Worm (Caenorhabditis elegans) whole organism, young adult: ENCODE measurements around the gene B0024.4.

Experiments
- B0261.1 ChIP-seq: sonication (generic microtip); optimal IDR thresholded peaks from 2 replicates; lab custom pipeline; 2016; ENCODE audit warnings: mild to moderate bottlenecking, missing genetic modification characterization, moderate library complexity, missing compliant biosample characterization
- B0336.3 ChIP-seq: fragments of 200-800 bp; sonication (Bioruptor generic); IDR thresholded peaks from 2 replicates; pipeline ENCODE4 v1.3.6; 2022; ENCODE audit warnings: missing genetic modification characterization, missing compliant biosample characterization
- C06A6.2 ChIP-seq: fragments of 200-800 bp; sonication (Bioruptor generic); conservative IDR thresholded peaks from 2 replicates; pipeline ENCODE4 v1.3.6; 2022; ENCODE audit warnings: missing genetic modification characterization, missing compliant biosample characterization
- C17E4.6 ChIP-seq: fragments of 200-800 bp; sonication (Bioruptor generic); IDR thresholded peaks from 2 replicates; pipeline ENCODE4 v1.3.6; 2022; ENCODE audit warnings: missing genetic modification reagents, missing genetic modification characterization, missing compliant biosample characterization
- D2030.7 ChIP-seq: fragments of 200-800 bp; sonication (Bioruptor generic); IDR thresholded peaks from 2 replicates; pipeline ENCODE4 v1.3.6; 2022; ENCODE audit warnings: missing genetic modification reagents, missing genetic modification characterization, missing compliant biosample characterization
- F39B2.1 ChIP-seq: fragments of 200-800 bp; sonication (Bioruptor generic); IDR thresholded peaks from 2 replicates; pipeline ENCODE4 v1.3.6; 2022; ENCODE audit warnings: missing genetic modification reagents, missing genetic modification characterization, missing compliant biosample characterization
- K11D2.4 ChIP-seq: fragments of 200-800 bp; sonication (Bioruptor generic); IDR thresholded peaks from 2 replicates; pipeline ENCODE4 v1.3.6; 2022; ENCODE audit warnings: missing genetic modification reagents, missing genetic modification characterization, missing compliant biosample characterization
- K12H6.12 ChIP-seq: fragments of 200-800 bp; sonication (Bioruptor generic); optimal IDR thresholded peaks from 2 replicates; lab custom pipeline; 2018; ENCODE audit warnings: mild to moderate bottlenecking, missing genetic modification characterization, missing compliant biosample characterization
- Y53F4B.3 ChIP-seq: fragments of 200-800 bp; sonication (Bioruptor generic); IDR thresholded peaks from 2 replicates; pipeline ENCODE4 v1.3.6; 2022; ENCODE audit warnings: missing genetic modification reagents, missing genetic modification characterization, missing compliant biosample characterization
- Y67H2A.10 ChIP-seq: fragments of 200-800 bp; sonication (Bioruptor generic); conservative IDR thresholded peaks from 2 replicates; pipeline ENCODE4 v1.3.6; 2022; ENCODE audit warnings: missing genetic modification reagents, missing genetic modification characterization, missing compliant biosample characterization
- ZK185.1 ChIP-seq: sonication (generic microtip); optimal IDR thresholded peaks from 2 replicates; lab custom pipeline; 2016; ENCODE audit warnings: mild to moderate bottlenecking, missing genetic modification characterization, missing compliant biosample characterization; ENCODE audit not compliant: poor library complexity, severe bottlenecking
- aptf-3 ChIP-seq: fragments of 200-800 bp; sonication (Bioruptor generic); IDR thresholded peaks from 2 replicates; pipeline ENCODE4 v1.3.6; 2022; ENCODE audit warnings: missing genetic modification characterization, missing compliant biosample characterization
- atf-7 ChIP-seq: sonication (generic microtip); optimal IDR thresholded peaks from 2 replicates; lab custom pipeline; 2017; ENCODE audit warnings: mild to moderate bottlenecking, missing genetic modification characterization, missing compliant biosample characterization
- attf-6 ChIP-seq: fragments of 200-800 bp; sonication (Bioruptor generic); IDR thresholded peaks from 2 replicates; pipeline ENCODE4 v1.3.6; 2022; ENCODE audit warnings: missing genetic modification reagents, missing genetic modification characterization, missing compliant biosample characterization
- cebp-1 ChIP-seq, 2 experiments: fragments of 200-800 bp in 1 of 2; sonication (Bioruptor generic) in 1 of 2; sonication (generic microtip) in 1 of 2; IDR thresholded peaks in 1 of 2; optimal IDR thresholded peaks in 1 of 2; 2 replicates each; pipeline versions ENCODE4 v1.3.6 to Lab custom; 2017 to 2022; ENCODE audit warnings: missing compliant biosample characterization in 2 of 2, missing genetic modification characterization in 2 of 2, mild to moderate bottlenecking in 1 of 2, missing genetic modification reagents in 1 of 2, moderate library complexity in 1 of 2
- cebp-2 ChIP-seq: fragments of 200-800 bp; sonication (Bioruptor generic); IDR thresholded peaks from 2 replicates; pipeline ENCODE4 v1.3.6; 2022; ENCODE audit warnings: missing genetic modification characterization, missing compliant biosample characterization
- ceh-100 ChIP-seq: fragments of 200-800 bp; sonication (Bioruptor generic); IDR thresholded peaks from 2 replicates; pipeline ENCODE4 v1.3.6; 2022; ENCODE audit warnings: missing genetic modification reagents, missing genetic modification characterization, missing compliant biosample characterization
- ceh-40 ChIP-seq: fragments of 200-800 bp; sonication (Bioruptor generic); IDR thresholded peaks from 2 replicates; pipeline ENCODE4 v1.3.6; 2022; ENCODE audit warnings: missing genetic modification characterization, missing compliant biosample characterization
- ceh-91 ChIP-seq: fragments of 200-800 bp; sonication (Bioruptor generic); IDR thresholded peaks from 2 replicates; pipeline ENCODE4 v1.3.6; 2022; ENCODE audit warnings: missing genetic modification reagents, missing genetic modification characterization, missing compliant biosample characterization
- egl-44 ChIP-seq: fragments of 200-800 bp; sonication (Bioruptor generic); IDR thresholded peaks from 2 replicates; pipeline ENCODE4 v1.3.6; 2022; ENCODE audit warnings: missing genetic modification reagents, missing genetic modification characterization, missing compliant biosample characterization
- egrh-3 ChIP-seq: fragments of 200-800 bp; sonication (Bioruptor generic); IDR thresholded peaks from 2 replicates; pipeline ENCODE4 v1.3.6; 2022; ENCODE audit warnings: missing genetic modification reagents, missing genetic modification characterization, missing compliant biosample characterization
- hmg-1.2 ChIP-seq: fragments of 200-800 bp; sonication (Bioruptor generic); IDR thresholded peaks from 2 replicates; pipeline ENCODE4 v1.3.6; 2022; ENCODE audit warnings: missing genetic modification reagents, missing genetic modification characterization, missing compliant biosample characterization
- hmg-20 ChIP-seq: fragments of 200-800 bp; sonication (Bioruptor generic); IDR thresholded peaks from 2 replicates; pipeline ENCODE4 v1.3.6; 2022; ENCODE audit warnings: missing genetic modification reagents, missing genetic modification characterization, missing compliant biosample characterization
- hrde-1 ChIP-seq: sonication (generic microtip); optimal IDR thresholded peaks from 2 replicates; lab custom pipeline; 2016; ENCODE audit warnings: missing genetic modification characterization, mild to moderate bottlenecking, missing compliant biosample characterization, moderate library complexity, missing genotype, missing genetic modification reagents, borderline replicate concordance
- hsf-1 ChIP-seq: fragments of 200-800 bp; sonication (Bioruptor generic); IDR thresholded peaks from 2 replicates; pipeline ENCODE4 v1.3.6; 2022; ENCODE audit warnings: missing genetic modification reagents, missing genetic modification characterization, missing compliant biosample characterization
- lag-1 ChIP-seq: fragments of 200-800 bp; sonication (Bioruptor generic); IDR thresholded peaks from 2 replicates; pipeline ENCODE4 v1.3.6; 2022; ENCODE audit warnings: missing genetic modification reagents, missing genetic modification characterization, missing compliant biosample characterization
- let-526 ChIP-seq: fragments of 200-800 bp; sonication (Bioruptor generic); IDR thresholded peaks from 2 replicates; pipeline ENCODE4 v1.3.6; 2022; ENCODE audit warnings: missing genetic modification reagents, missing genetic modification characterization, missing compliant biosample characterization
- lin-26 ChIP-seq: fragments of 200-800 bp; sonication (Bioruptor generic); IDR thresholded peaks from 2 replicates; pipeline ENCODE4 v1.3.6; 2022; ENCODE audit warnings: missing genetic modification reagents, missing genetic modification characterization, missing compliant biosample characterization
- lin-40 ChIP-seq: sonication (generic microtip); optimal IDR thresholded peaks from 2 replicates; lab custom pipeline; 2016; ENCODE audit warnings: missing genetic modification characterization, mild to moderate bottlenecking, missing compliant biosample characterization, missing genotype, missing genetic modification reagents
- lin-54 ChIP-seq: fragments of 200-800 bp; sonication (Bioruptor generic); optimal IDR thresholded peaks from 2 replicates; lab custom pipeline; 2018; ENCODE audit warnings: mild to moderate bottlenecking, missing genetic modification characterization, missing compliant biosample characterization
- lir-1 ChIP-seq: fragments of 200-800 bp; sonication (Bioruptor generic); conservative IDR thresholded peaks from 2 replicates; pipeline ENCODE4 v1.3.6; 2022; ENCODE audit warnings: missing genetic modification reagents, missing genetic modification characterization, missing compliant biosample characterization
- madf-8 ChIP-seq: fragments of 200-800 bp; sonication (Bioruptor generic); conservative IDR thresholded peaks from 2 replicates; pipeline ENCODE4 v1.3.6; 2022; ENCODE audit warnings: missing genetic modification reagents, missing genetic modification characterization, missing compliant biosample characterization
- nfyb-1 ChIP-seq: fragments of 200-800 bp; sonication (Bioruptor generic); IDR thresholded peaks from 2 replicates; pipeline ENCODE4 v1.3.6; 2022; ENCODE audit warnings: missing genetic modification reagents, missing genetic modification characterization, missing compliant biosample characterization
- nhr-90 ChIP-seq: sonication (generic microtip); optimal IDR thresholded peaks from 2 replicates; lab custom pipeline; 2016; ENCODE audit warnings: missing genotype, mild to moderate bottlenecking, missing genetic modification characterization, missing compliant biosample characterization
- rcor-1 ChIP-seq: fragments of 200-800 bp; sonication (Bioruptor generic); IDR thresholded peaks from 2 replicates; pipeline ENCODE4 v1.3.6; 2022; ENCODE audit warnings: missing genetic modification reagents, missing genetic modification characterization, missing compliant biosample characterization
- rec-8 ChIP-seq, 2 experiments: sonication (generic microtip); optimal IDR thresholded peaks; 2 replicates each; lab custom pipeline; 2016; ENCODE audit warnings: mild to moderate bottlenecking in 2 of 2, missing genetic modification characterization in 2 of 2, missing genetic modification reagents in 2 of 2, missing genotype in 2 of 2, missing biosample characterization in 1 of 2, missing compliant biosample characterization in 1 of 2, moderate library complexity in 1 of 2
- snpc-1.3 ChIP-seq: sonication (generic microtip); optimal IDR thresholded peaks from 2 replicates; lab custom pipeline; 2017; ENCODE audit warnings: missing genetic modification characterization, mild to moderate bottlenecking, missing compliant biosample characterization, antibody characterized with exemption, moderate library complexity, missing genotype, missing genetic modification reagents; ENCODE audit not compliant: insufficient read depth
- somi-1 ChIP-seq: fragments of 200-800 bp; sonication (Bioruptor generic); optimal IDR thresholded peaks from 2 replicates; lab custom pipeline; 2018; ENCODE audit warnings: mild to moderate bottlenecking, missing genetic modification characterization, missing compliant biosample characterization
- tbp1 ChIP-seq: fragments of 200-800 bp; sonication (Bioruptor generic); optimal IDR thresholded peaks from 2 replicates; lab custom pipeline; 2018; ENCODE audit warnings: mild to moderate bottlenecking, missing genetic modification characterization, missing compliant biosample characterization
- tlf-1 ChIP-seq: fragments of 200-800 bp; sonication (Bioruptor generic); optimal IDR thresholded peaks from 2 replicates; lab custom pipeline; 2018; ENCODE audit warnings: mild to moderate bottlenecking, missing genetic modification characterization, missing compliant biosample characterization
- ztf-22 ChIP-seq: fragments of 200-800 bp; sonication (Bioruptor generic); optimal IDR thresholded peaks from 2 replicates; lab custom pipeline; 2018; ENCODE audit warnings: mild to moderate bottlenecking, missing genetic modification characterization, moderate library complexity, missing compliant biosample characterization
- ztf-28 ChIP-seq: fragments of 200-800 bp; sonication (Bioruptor generic); IDR thresholded peaks from 2 replicates; pipeline ENCODE4 v1.3.6; 2022; ENCODE audit warnings: missing genetic modification reagents, missing genetic modification characterization, missing compliant biosample characterization

B0024.4 gene

DNA sequence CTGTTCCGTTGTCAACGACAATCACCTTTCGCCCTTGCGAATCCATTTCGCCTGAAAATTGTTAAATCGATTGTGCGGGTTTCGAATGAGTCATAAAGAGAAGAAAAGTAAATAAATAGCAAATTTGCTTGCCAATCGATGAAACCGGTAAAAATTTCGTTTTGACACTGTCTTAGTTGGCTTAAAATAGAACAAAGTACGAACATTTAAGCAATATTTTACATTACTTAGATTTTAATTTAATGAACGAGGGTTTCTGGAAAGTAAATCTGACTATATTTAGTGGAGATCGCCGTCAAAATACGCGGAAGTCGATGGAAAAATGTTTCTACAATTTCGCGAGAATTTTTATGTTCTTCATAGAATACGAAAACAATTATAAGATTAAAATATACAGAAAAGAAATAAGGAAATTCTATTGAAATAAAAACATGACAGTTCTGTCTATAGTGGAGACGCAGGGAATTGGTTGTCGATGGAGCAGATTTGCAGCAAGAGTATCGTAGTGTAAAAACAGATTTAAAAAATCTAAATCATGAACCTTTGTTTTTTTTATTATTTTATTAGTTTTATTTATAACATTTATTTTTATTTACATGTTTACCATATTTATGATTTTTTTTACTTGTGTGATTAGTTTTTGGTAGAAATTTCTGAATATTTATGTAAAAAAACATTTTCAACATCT, 41.2 kb downstream of the B0024.4 start, which contains the start of gene arx-2 (continued):
- TF ChIP-seq B0261.1 (tag; lab: Kevin White, UChicago) (no peak), lin-54 (peak; percentile 32), hmg-1.2 (GFP tag; lab: Robert Waterston, UW) (peak; percentile 43; the same call in 1 of the 2 replicates), ztf-22 (GFP tag; lab: Kevin White, UChicago) (no peak)

DNA sequence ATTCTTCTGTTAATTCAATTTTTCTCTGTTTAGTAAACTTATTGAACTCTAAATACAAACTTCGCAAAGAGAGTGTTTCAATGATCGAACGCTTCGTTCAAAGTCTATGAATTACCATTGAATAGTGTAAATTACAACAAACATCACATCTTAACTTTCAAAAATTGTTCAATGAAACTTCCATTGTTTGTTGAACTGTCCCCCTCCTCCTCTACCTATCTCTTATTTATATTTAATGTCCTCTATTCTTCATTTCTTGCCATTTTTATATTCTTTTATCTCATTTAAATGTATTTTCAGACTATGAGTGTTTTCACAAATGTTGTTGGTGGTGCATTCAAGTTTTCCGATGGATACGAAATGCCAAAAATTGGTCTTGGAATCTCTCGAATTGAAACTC, 42.0 kb downstream of the B0024.4 start, which contains the start of gene K07C5.2:
Gene K07C5.2 (plus strand): TSS at position 301 of the 400 bp plus-strand sequence.
- TF ChIP-seq tbp1 (GFP tag; lab: Kevin White, UChicago) = no peak
- TF ChIP-seq C06A6.2 (GFP tag; lab: Robert Waterston, UW) = no peak
- no peak for TF ChIP-seq nhr-90
- no peak for TF ChIP-seq let-526 (GFP tag; lab: Robert Waterston, UW)
- no peak for TF ChIP-seq lin-40 (tag; lab: Kevin White, UChicago)
- TF ChIP-seq tlf-1 (GFP tag; lab: Kevin White, UChicago) = no peak
- TF ChIP-seq snpc-1.3 = no peak
- no peak for TF ChIP-seq somi-1 (GFP tag; lab: Kevin White, UChicago)
- TF ChIP-seq rec-8 (tag; optimal IDR thresholded peaks at IDR 0.05; lab: Kevin White, UChicago) = no peak

DNA sequence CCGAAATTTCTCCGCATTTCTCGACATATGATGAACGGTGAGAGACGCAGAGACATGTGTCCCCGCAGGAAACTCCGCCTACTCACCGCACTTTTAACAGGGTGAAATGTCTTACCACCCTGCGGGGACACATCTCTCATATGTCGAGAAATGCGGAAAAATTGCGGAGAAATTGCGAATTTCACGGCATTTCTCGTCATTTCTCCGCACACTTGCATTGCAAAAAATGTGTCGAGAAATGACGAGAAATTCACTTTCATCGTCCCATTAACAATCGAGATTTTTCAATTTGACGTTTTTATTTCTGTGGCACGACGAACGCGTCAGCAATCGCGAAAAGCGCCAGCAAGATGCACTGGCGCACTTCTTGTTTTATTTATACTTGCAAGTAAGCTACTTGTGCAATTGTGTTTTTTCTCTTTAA, 44.7 kb downstream of the B0024.4 start, which contains the start of gene K07C5.13:
Gene K07C5.13 (plus strand): TSS at position 151 of the 424 bp plus-strand sequence.
- peak; percentile 93 for TF ChIP-seq C06A6.2 (GFP tag; lab: Robert Waterston, UW)
- peak; percentile 95 for TF ChIP-seq D2030.7
- TF ChIP-seq lir-1 (GFP tag; lab: Robert Waterston, UW) = peak; percentile 87
- TF ChIP-seq hrde-1 (tag; lab: Kevin White, UChicago) = peak; percentile 29
- TF ChIP-seq K12H6.12 (tag; lab: Kevin White, UChicago) = peak; percentile 23
- TF ChIP-seq ZK185.1 (tag; lab: Kevin White, UChicago) = peak; percentile 43
- peak; percentile 89; the same call in 1 of the 2 replicates for TF ChIP-seq egl-44 (GFP tag; lab: Robert Waterston, UW)
- peak; percentile 52; the same call in 1 of the 2 replicates for TF ChIP-seq Y67H2A.10 (GFP tag; lab: Robert Waterston, UW)
- TF ChIP-seq madf-8 (GFP tag; lab: Robert Waterston, UW) = peak; percentile 40; the same call in 1 of the 2 replicates
- TF ChIP-seq K11D2.4 (GFP tag; lab: Robert Waterston, UW) = peak; percentile 96
- peak; percentile 70 for TF ChIP-seq attf-6
- 0 out of 2 replicates have a peak, but pooled peaks have one; percentile 56 for TF ChIP-seq ceh-40
- TF ChIP-seq ceh-91 (GFP tag; lab: Robert Waterston, UW) = peak; percentile 89
- peak; percentile 95 for TF ChIP-seq nfyb-1 (GFP tag; lab: Robert Waterston, UW)
- peak; percentile 87 for TF ChIP-seq C17E4.6 (GFP tag; lab: Robert Waterston, UW)
- TF ChIP-seq lin-26 (GFP tag; lab: Robert Waterston, UW) = peak; percentile 79
- TF ChIP-seq B0336.3 (GFP tag; lab: Robert Waterston, UW) = peak; percentile 88
- peak; percentile 83 for TF ChIP-seq hmg-1.2 (GFP tag; lab: Robert Waterston, UW)
- peak; percentile 67 for TF ChIP-seq ceh-100
- TF ChIP-seq cebp-1 (GFP tag; IDR thresholded peaks at IDR 0.05; lab: Robert Waterston, UW) = peak; percentile 69
- peak; percentile 82 for TF ChIP-seq cebp-1 (tag; optimal IDR thresholded peaks at IDR 0.05; lab: Kevin White, UChicago)
- 0 out of 2 replicates have a peak, but pooled peaks have one; percentile 45 for TF ChIP-seq Y53F4B.3 (GFP tag; lab: Robert Waterston, UW)
- peak; percentile 72; the same call in 1 of the 2 replicates for TF ChIP-seq cebp-2 (GFP tag; lab: Robert Waterston, UW)
- peak; percentile 84 for TF ChIP-seq hsf-1 (GFP tag; lab: Robert Waterston, UW)
- TF ChIP-seq egrh-3 (GFP tag; lab: Robert Waterston, UW) = peak; percentile 43
- peak; percentile 100 for TF ChIP-seq F39B2.1 (GFP tag; lab: Robert Waterston, UW)
- TF ChIP-seq atf-7 (tag; lab: Kevin White, UChicago) = peak; percentile 64
- peak; percentile 83 for TF ChIP-seq hmg-20 (GFP tag; lab: Robert Waterston, UW)
- TF ChIP-seq aptf-3 (GFP tag; lab: Robert Waterston, UW) = peak; percentile 81; the same call in 1 of the 2 replicates
- peak; percentile 91 for TF ChIP-seq rcor-1
- peak; percentile 88; the same call in 1 of the 2 replicates for TF ChIP-seq ztf-28 (GFP tag; lab: Robert Waterston, UW)
- peak; percentile 83; the same call in 1 of the 2 replicates for TF ChIP-seq lag-1 (GFP tag; lab: Robert Waterston, UW)
